Worm (Caenorhabditis elegans) whole organism, late embryonic: Measurements from ENCODE around the gene C34B4.3.

Source experiments
- C08G9.2 ChIP-seq: sonication (generic microtip); optimal IDR thresholded peaks from 2 replicates; lab custom pipeline; 2016; ENCODE audit warnings: mild to moderate bottlenecking, missing genetic modification characterization, moderate library complexity, missing compliant biosample characterization
- ama-1 ChIP-seq: fragments of 150-350 bp; optimal IDR thresholded peaks from 2 replicates; lab custom pipeline; 2014
- hlh-8 ChIP-seq: sonication (generic microtip); optimal IDR thresholded peaks from 2 replicates; lab custom pipeline; 2016; ENCODE audit warnings: missing genotype, missing genetic modification characterization, missing compliant biosample characterization
- lin-11 ChIP-seq: fragments of 200-800 bp; sonication (Bioruptor generic); optimal IDR thresholded peaks from 2 replicates; lab custom pipeline; 2018; ENCODE audit warnings: mild to moderate bottlenecking, missing genetic modification characterization, missing compliant biosample characterization
- nfya-1 ChIP-seq: sonication (generic microtip); optimal IDR thresholded peaks from 2 replicates; lab custom pipeline; 2017; ENCODE audit warnings: missing genetic modification characterization, mild to moderate bottlenecking, missing compliant biosample characterization, antibody characterized with exemption, moderate library complexity
- pha-2 ChIP-seq: sonication (generic microtip); optimal IDR thresholded peaks from 2 replicates; lab custom pipeline; 2017; ENCODE audit warnings: mild to moderate bottlenecking, missing genetic modification characterization, missing compliant biosample characterization
- pros-1 ChIP-seq: fragments of 150-350 bp; optimal IDR thresholded peaks from 2 replicates; lab custom pipeline; 2014; ENCODE audit warnings: missing biosample characterization, missing genetic modification reagents, missing genetic modification characterization
- unc-42 ChIP-seq: sonication (generic microtip); optimal IDR thresholded peaks from 2 replicates; lab custom pipeline; 2016; ENCODE audit warnings: missing genotype, missing genetic modification characterization, missing compliant biosample characterization
- unc-86 ChIP-seq: sonication (generic microtip); optimal IDR thresholded peaks from 2 replicates; lab custom pipeline; 2016; ENCODE audit warnings: missing genetic modification characterization, missing compliant biosample characterization

DNA sequence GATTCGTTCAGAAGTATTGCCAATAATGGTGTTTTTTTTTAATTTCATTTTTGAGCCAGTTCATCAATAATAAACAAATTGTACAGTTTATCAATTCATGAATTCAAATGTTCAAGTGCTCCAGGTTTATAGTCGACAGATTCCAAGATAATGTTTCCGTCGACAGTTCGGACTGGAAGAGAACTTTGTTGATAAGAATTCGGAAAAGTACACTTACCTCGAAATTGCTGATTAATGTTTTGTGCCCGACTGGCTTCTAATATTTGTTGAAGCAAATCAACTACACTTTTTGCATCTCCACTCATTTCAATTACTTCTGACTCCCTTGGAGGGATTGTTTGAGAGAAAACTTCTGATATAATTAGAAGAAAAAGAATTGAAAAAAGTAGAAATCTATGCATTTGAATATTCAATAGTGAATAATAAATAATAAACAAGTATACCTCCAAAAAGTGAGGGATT is 21.8 kb downstream of the C34B4.3 start, which contains the start of gene W07G4.8:
- no peak for TF ChIP-seq unc-42 (tag; lab: Kevin White, UChicago)
- no peak for TF ChIP-seq C08G9.2 (tag; lab: Kevin White, UChicago)
- TF ChIP-seq ama-1 (lab: Kevin White, UChicago), result no peak
- TF ChIP-seq pros-1, result no peak
- no peak for TF ChIP-seq unc-86 (tag; lab: Kevin White, UChicago)
- TF ChIP-seq nfya-1 (tag; lab: Kevin White, UChicago), result no peak
- TF ChIP-seq hlh-8, result no peak
- no peak for TF ChIP-seq lin-11 (tag; lab: Kevin White, UChicago)
- no peak for TF ChIP-seq pha-2
